Worm (Caenorhabditis elegans): Measurements from ENCODE around the gene vab-9.

Gene vab-9

DNA sequence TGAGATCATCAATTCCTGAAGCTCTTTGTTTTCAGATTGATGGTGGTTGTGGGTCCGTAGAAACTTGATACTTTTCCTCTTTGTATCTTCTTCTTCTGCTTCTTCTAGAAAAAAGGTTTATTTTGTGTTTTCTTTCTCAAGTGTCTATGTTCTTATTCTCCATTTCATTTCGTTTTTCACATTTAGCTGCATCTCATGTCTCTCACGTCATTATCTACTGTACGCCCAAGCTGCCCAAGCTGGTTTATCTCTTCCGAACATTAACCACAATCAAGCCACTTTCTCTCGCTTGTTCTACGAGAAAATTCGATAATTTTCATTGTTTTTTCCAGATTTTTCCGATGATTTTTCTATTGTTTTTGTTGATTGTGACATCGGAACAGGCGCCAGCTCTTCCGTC, 38.3 kb downstream of the vab-9 start, which contains the start of gene F28C6.5:
F28C6.5 (plus strand) TSS at position 301 of the 400 bp plus-strand sequence.
- TF ChIP-seq pax-3 (tag; optimal IDR thresholded peaks at IDR 0.05): no peak
- peak; percentile 26 for TF ChIP-seq blmp-1 (tag; optimal IDR thresholded peaks at IDR 0.05)

DNA sequence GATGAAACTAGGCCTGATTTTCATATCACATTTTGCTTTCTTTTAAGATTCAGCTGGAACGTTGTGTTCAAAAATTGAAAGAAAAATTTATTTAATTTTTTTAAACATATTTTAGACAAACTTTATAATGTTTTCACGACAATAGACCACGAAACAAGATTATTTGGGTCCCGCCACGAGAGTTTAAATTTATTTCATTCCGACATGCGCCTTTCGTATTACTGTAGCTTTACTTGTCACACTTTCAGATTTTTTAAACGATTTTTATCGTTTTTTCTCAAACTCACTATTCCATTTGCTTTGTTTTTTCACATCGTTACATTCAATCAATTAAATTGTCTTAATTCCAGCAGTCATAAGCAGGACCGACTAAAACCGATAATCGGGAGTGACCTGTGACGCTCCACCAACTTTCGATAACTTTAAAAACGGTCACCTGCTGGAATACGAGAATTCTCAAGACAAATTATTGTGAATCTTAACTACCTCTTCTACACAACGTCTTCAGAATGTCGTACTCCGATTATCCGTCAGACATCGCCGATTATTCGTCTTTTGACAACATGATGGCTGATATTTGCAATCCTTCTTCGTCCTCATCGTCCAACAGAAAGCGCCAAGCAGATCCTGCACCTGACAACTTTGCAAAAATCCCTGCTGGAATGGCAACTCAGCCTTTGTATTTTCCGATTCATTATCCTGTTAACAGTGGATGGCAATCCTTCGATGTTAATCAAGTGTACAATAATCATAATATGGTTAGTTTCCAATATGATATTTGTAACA, 43.5 kb downstream of the vab-9 start, which contains the start of gene aptf-3:
aptf-3 (plus strand) TSS at position 351 of the 786 bp plus-strand sequence.
- TF ChIP-seq lin-13 (GFP tag; optimal IDR thresholded peaks at IDR 0.05) (no peak), unc-86 (tag; optimal IDR thresholded peaks at IDR 0.05) (no peak), nhr-85 (tag) (no peak), tbx-2 (tag; optimal IDR thresholded peaks at IDR 0.05) (no peak), nhr-90 (tag; optimal IDR thresholded peaks at IDR 0.05; ENCODE audit: poor library complexity) (no peak), nhr-84 (tag; optimal IDR thresholded peaks at IDR 0.05) (no peak), ztf-11 (tag; optimal IDR thresholded peaks at IDR 0.05) (no peak), dpl-1 (GFP tag; optimal IDR thresholded peaks at IDR 0.05) (no peak)

DNA sequence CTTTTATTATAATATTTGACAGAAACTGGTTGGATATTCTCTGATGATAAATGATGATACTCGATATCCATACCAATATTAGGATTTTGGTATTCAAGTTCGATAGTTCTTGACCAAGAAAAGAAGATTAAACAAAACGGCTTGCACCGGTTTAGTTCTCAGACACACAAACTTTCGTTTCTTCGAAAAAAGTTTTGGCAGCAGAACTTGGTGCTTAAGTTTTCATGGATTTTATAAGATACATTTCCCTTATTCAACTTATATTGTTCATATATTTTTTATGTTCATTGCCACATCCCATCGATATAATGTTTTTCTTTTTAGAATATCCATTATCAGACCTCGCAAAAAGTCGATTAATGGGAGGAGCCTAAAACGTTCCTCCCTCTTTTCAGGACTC, 46.8 kb downstream of the vab-9 start, which contains the start of gene aptf-4:
aptf-4 (plus strand) TSS at position 301 of the 400 bp plus-strand sequence.
- TF ChIP-seq nhr-20 (tag; optimal IDR thresholded peaks at IDR 0.05) (no peak), lir-3 (tag; optimal IDR thresholded peaks at IDR 0.05; ENCODE audit: poor library complexity) (no peak), nhr-12 (tag; optimal IDR thresholded peaks at IDR 0.05) (no peak), nhr-85 (tag) (no peak), ets-5 (GFP tag; IDR thresholded peaks at IDR 0.05) (no peak), C34B4.2 (tag; optimal IDR thresholded peaks at IDR 0.05) (no peak), egl-27 (tag; optimal IDR thresholded peaks at IDR 0.05) (no peak), mef-2 (tag; optimal IDR thresholded peaks at IDR 0.05) (no peak), skn-1 (tag; optimal IDR thresholded peaks at IDR 0.05) (no peak), ztf-4 (tag; optimal IDR thresholded peaks at IDR 0.05) (no peak), irx-1 (tag; optimal IDR thresholded peaks at IDR 0.05) (no peak), lin-15B (tag; optimal IDR thresholded peaks at IDR 0.05) (no peak), nhr-76 (tag; optimal IDR thresholded peaks at IDR 0.05) (no peak), lsy-2 (tag; optimal IDR thresholded peaks at IDR 0.05) (no peak), ceh-82 (tag; optimal IDR thresholded peaks at IDR 0.05) (no peak)

DNA sequence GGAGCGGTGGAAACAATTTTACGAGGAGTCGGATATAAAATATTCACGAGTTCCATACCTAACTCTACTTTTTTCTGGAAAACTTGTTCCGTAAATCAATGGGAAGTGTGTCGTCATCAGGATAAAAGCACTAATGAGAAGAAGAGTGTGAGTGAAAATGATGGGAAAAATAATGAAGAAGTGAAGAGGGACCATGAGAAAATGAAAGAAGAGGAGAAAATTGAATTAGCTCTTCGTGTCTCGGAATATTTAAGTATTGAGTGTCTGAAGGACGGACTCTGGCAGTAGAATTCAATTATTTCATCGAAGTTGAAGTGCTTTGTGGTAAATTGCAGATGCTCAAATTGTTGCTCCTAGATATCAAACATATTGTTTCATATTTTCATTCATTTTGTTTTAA, 48.3 kb downstream of the vab-9 start:
- TF ChIP-seq snpc-4 (tag; optimal IDR thresholded peaks at IDR 0.05) (no peak), efl-1 (optimal IDR thresholded peaks at IDR 0.05) (no peak), efl-1 (GFP tag; optimal IDR thresholded peaks at IDR 0.05 in 1 of 2) (no peak), lir-3 (tag; optimal IDR thresholded peaks at IDR 0.05; ENCODE audit: poor library complexity) (no peak), blmp-1 (tag; optimal IDR thresholded peaks at IDR 0.05) (no peak), dsc-1 (tag; optimal IDR thresholded peaks at IDR 0.05) (peak; percentile 72), fos-1 (tag; optimal IDR thresholded peaks at IDR 0.05) (no peak), nhr-237 (tag; optimal IDR thresholded peaks at IDR 0.05) (no peak), nhr-12 (tag; optimal IDR thresholded peaks at IDR 0.05) (no peak), ama-1 (optimal IDR thresholded peaks at IDR 0.05) (no peak), grh-1 (GFP tag; IDR thresholded peaks at IDR 0.05) (no peak), ces-1 (GFP tag; optimal IDR thresholded peaks at IDR 0.05) (peak; percentile 51), rnt-1 (tag; optimal IDR thresholded peaks at IDR 0.05) (no peak), fkh-10 (GFP tag; optimal IDR thresholded peaks at IDR 0.05) (no peak), efl-3 (GFP tag; optimal IDR thresholded peaks at IDR 0.05) (no peak), nhr-20 (tag; optimal IDR thresholded peaks at IDR 0.05) (no peak), nhr-84 (tag; optimal IDR thresholded peaks at IDR 0.05) (no peak), ceh-82 (tag; optimal IDR thresholded peaks at IDR 0.05) (no peak), alr-1 (tag; optimal IDR thresholded peaks at IDR 0.05; ENCODE audit: borderline replicate concordance) (no peak), lin-13 (GFP tag; optimal IDR thresholded peaks at IDR 0.05) (no peak), sup-37 (GFP tag; optimal IDR thresholded peaks at IDR 0.05) (no peak), ztf-4 (tag; optimal IDR thresholded peaks at IDR 0.05) (no peak), egl-13 (tag; optimal IDR thresholded peaks at IDR 0.05) (no peak), nhr-71 (tag; optimal IDR thresholded peaks at IDR 0.05) (peak; percentile 57), fkh-8 (tag; optimal IDR thresholded peaks at IDR 0.05) (no peak), elt-3 (tag; optimal IDR thresholded peaks at IDR 0.05) (no peak), zag-1 (tag; optimal IDR thresholded peaks at IDR 0.05) (peak; percentile 52), xbp-1 (tag; optimal IDR thresholded peaks at IDR 0.05) (no peak), mab-9 (GFP tag; IDR thresholded peaks at IDR 0.05) (no peak), mdl-1 (tag; optimal IDR thresholded peaks at IDR 0.05) (no peak)
